4 worm cellular contexts compared by ENCODE assay signal in genomic region chrIV:11027560-11027959, ce11.
TF ChIP-seq lines count a peak whose summit lies in the region.

No protein-coding gene starts in this region.

TF ChIP-seq in whole organism, L2 larva, 48 proteins besides CTCF, POLR2A, EP300 and RAD21 (continued from another document):
- TF ChIP-seq unc-62 (GFP tag; optimal IDR thresholded peaks at IDR 0.05; lab: Kevin White, UChicago) (peak; percentile 2), nhr-23 (tag; optimal IDR thresholded peaks at IDR 0.05; lab: Kevin White, UChicago) (no peak), sma-3 (GFP tag; optimal IDR thresholded peaks at IDR 0.05; lab: Kevin White, UChicago) (peak; percentile 89), elt-1 (tag; optimal IDR thresholded peaks at IDR 0.05; lab: Kevin White, UChicago) (no peak), peb-1 (tag; optimal IDR thresholded peaks at IDR 0.05; lab: Kevin White, UChicago) (peak; percentile 70), unc-55 (GFP tag; optimal IDR thresholded peaks at IDR 0.05; lab: Kevin White, UChicago) (peak; percentile 87), ceh-16 (tag; optimal IDR thresholded peaks at IDR 0.05; lab: Kevin White, UChicago) (no peak), egl-27 (tag; optimal IDR thresholded peaks at IDR 0.05; lab: Kevin White, UChicago) (peak; percentile 84), nhr-21 (tag; optimal IDR thresholded peaks at IDR 0.05; lab: Kevin White, UChicago) (peak; percentile 69), nhr-77 (tag; optimal IDR thresholded peaks at IDR 0.05; lab: Kevin White, UChicago) (no peak), crh-2 (tag; optimal IDR thresholded peaks at IDR 0.05; lab: Kevin White, UChicago) (peak; percentile 95), sem-4 (tag; optimal IDR thresholded peaks at IDR 0.05; lab: Kevin White, UChicago) (peak; percentile 89), lin-11 (tag; optimal IDR thresholded peaks at IDR 0.05; lab: Kevin White, UChicago) (peak; percentile 58), mdl-1 (tag; optimal IDR thresholded peaks at IDR 0.05; lab: Kevin White, UChicago) (peak; percentile 13 to 47), mbf-1 (tag; optimal IDR thresholded peaks at IDR 0.05; lab: Kevin White, UChicago) (no peak), ZK546.5 (tag; optimal IDR thresholded peaks at IDR 0.05; lab: Kevin White, UChicago) (no peak), aly-2 (tag; optimal IDR thresholded peaks at IDR 0.05; lab: Kevin White, UChicago) (no peak), nhr-25 (tag; optimal IDR thresholded peaks at IDR 0.05; lab: Kevin White, UChicago) (peak; percentile 73), R02D3.7 (tag; optimal IDR thresholded peaks at IDR 0.05; lab: Kevin White, UChicago) (no peak), alr-1 (tag; optimal IDR thresholded peaks at IDR 0.05; lab: Kevin White, UChicago) (no peak), Y55F3AM.14 (GFP tag; optimal IDR thresholded peaks at IDR 0.05; lab: Kevin White, UChicago) (peak; percentile 53), lin-13 (GFP tag; optimal IDR thresholded peaks at IDR 0.05; lab: Kevin White, UChicago) (peak; percentile 80), nhr-6 (tag; optimal IDR thresholded peaks at IDR 0.05; lab: Kevin White, UChicago) (peak; percentile 80), ztf-11 (tag; optimal IDR thresholded peaks at IDR 0.05; lab: Kevin White, UChicago) (no peak), zag-1 (tag; optimal IDR thresholded peaks at IDR 0.05; lab: Kevin White, UChicago) (peak; percentile 94)

TF ChIP-seq in whole organism, L4 larva, 104 proteins besides CTCF, POLR2A, EP300 and RAD21 (continued from another document and continues in another):
- peak; percentile 74 for TF ChIP-seq T26A8.4 (GFP tag; IDR thresholded peaks at IDR 0.05; lab: Robert Waterston, UW)
- peak in 1 of 2 experiments; percentile 74 for TF ChIP-seq mdl-1 (tag; optimal IDR thresholded peaks at IDR 0.05; lab: Kevin White, UChicago)
- no peak for TF ChIP-seq gei-8 (GFP tag; optimal IDR thresholded peaks at IDR 0.05; lab: Kevin White, UChicago)
- peak; percentile 46; the same call in 1 of the 2 replicates for TF ChIP-seq pha-4 (GFP tag; IDR thresholded peaks at IDR 0.05; lab: Robert Waterston, UW)
- TF ChIP-seq pha-4 (tag; optimal IDR thresholded peaks at IDR 0.05; lab: Kevin White, UChicago), result peak; percentile 72
- peak; percentile 56 for TF ChIP-seq dpl-1 (GFP tag; optimal IDR thresholded peaks at IDR 0.05; lab: Kevin White, UChicago)
- no peak for TF ChIP-seq daf-8 (GFP tag; IDR thresholded peaks at IDR 0.05; lab: Robert Waterston, UW)
- no peak for TF ChIP-seq nhr-237 (tag; optimal IDR thresholded peaks at IDR 0.05; lab: Kevin White, UChicago)
- TF ChIP-seq set-16 (GFP tag; IDR thresholded peaks at IDR 0.05; lab: Robert Waterston, UW), result no peak
- peak; percentile 32 for TF ChIP-seq ztf-7 (tag; optimal IDR thresholded peaks at IDR 0.05; lab: Kevin White, UChicago)
- TF ChIP-seq nhr-41 (GFP tag; IDR thresholded peaks at IDR 0.05; lab: Robert Waterston, UW), result no peak
- TF ChIP-seq unc-39 (tag; optimal IDR thresholded peaks at IDR 0.05; lab: Kevin White, UChicago), result no peak
- TF ChIP-seq Y5F2A.4 (GFP tag; optimal IDR thresholded peaks at IDR 0.05; lab: Kevin White, UChicago), result no peak
- no peak for TF ChIP-seq F26F4.8 (GFP tag; conservative IDR thresholded peaks at IDR 0.05; lab: Robert Waterston, UW)
- peak; percentile 82 for TF ChIP-seq rbr-2 (tag; optimal IDR thresholded peaks at IDR 0.05; lab: Kevin White, UChicago)
- no peak for TF ChIP-seq nhr-77 (tag; optimal IDR thresholded peaks at IDR 0.05; lab: Kevin White, UChicago)
- peak; percentile 20 for TF ChIP-seq duxl-1 (tag; optimal IDR thresholded peaks at IDR 0.05; lab: Kevin White, UChicago; ENCODE audit: poor library complexity)
- peak; percentile 23 for TF ChIP-seq jun-1 (tag; optimal IDR thresholded peaks at IDR 0.05; lab: Kevin White, UChicago)
- TF ChIP-seq ztf-11 (tag; optimal IDR thresholded peaks at IDR 0.05; lab: Kevin White, UChicago), result no peak
- TF ChIP-seq nhr-111 (GFP tag; optimal IDR thresholded peaks at IDR 0.05; lab: Kevin White, UChicago), result no peak
- peak; percentile 76 for TF ChIP-seq mes-2 (tag; optimal IDR thresholded peaks at IDR 0.05; lab: Kevin White, UChicago; ENCODE audit: poor library complexity, severe bottlenecking)
- peak; percentile 12 for TF ChIP-seq fkh-10 (GFP tag; optimal IDR thresholded peaks at IDR 0.05; lab: Kevin White, UChicago)
- TF ChIP-seq nhr-6 (tag; optimal IDR thresholded peaks at IDR 0.05; lab: Kevin White, UChicago), result peak; percentile 91
- TF ChIP-seq F44E2.7 (GFP tag; IDR thresholded peaks at IDR 0.05; lab: Robert Waterston, UW), result no peak
- TF ChIP-seq nhr-28 (tag; optimal IDR thresholded peaks at IDR 0.05; lab: Kevin White, UChicago), result peak; percentile 89
- TF ChIP-seq madf-9 (GFP tag; conservative IDR thresholded peaks at IDR 0.05; lab: Robert Waterston, UW), result no peak
- TF ChIP-seq fos-1 (tag; optimal IDR thresholded peaks at IDR 0.05; lab: Kevin White, UChicago), result no peak
- peak; percentile 48 for TF ChIP-seq mxl-3 (GFP tag; optimal IDR thresholded peaks at IDR 0.05; lab: Kevin White, UChicago)
- TF ChIP-seq nhr-48 (tag; optimal IDR thresholded peaks at IDR 0.05; lab: Kevin White, UChicago), result peak; percentile 72
- peak; percentile 61 to 90 for TF ChIP-seq lsy-2 (tag; optimal IDR thresholded peaks at IDR 0.05; lab: Kevin White, UChicago)
- peak in 1 of 2 experiments; percentile 100 for TF ChIP-seq unc-62 (GFP tag; optimal IDR thresholded peaks at IDR 0.05 in 1 of 2; lab: Kevin White, UChicago)
- no peak for TF ChIP-seq unc-62 (tag; optimal IDR thresholded peaks at IDR 0.05; lab: Kevin White, UChicago)
- TF ChIP-seq nhr-76 (tag; optimal IDR thresholded peaks at IDR 0.05; lab: Kevin White, UChicago), result no peak
- TF ChIP-seq F49E8.2 (tag; optimal IDR thresholded peaks at IDR 0.05; lab: Kevin White, UChicago; ENCODE audit: borderline replicate concordance), result no peak
- peak; percentile 97 for TF ChIP-seq dve-1 (tag; optimal IDR thresholded peaks at IDR 0.05; lab: Kevin White, UChicago; ENCODE audit: insufficient read depth)
- no peak for TF ChIP-seq daf-19 (GFP tag; conservative IDR thresholded peaks at IDR 0.05; lab: Robert Waterston, UW)
- TF ChIP-seq lir-3 (tag; optimal IDR thresholded peaks at IDR 0.05; lab: Kevin White, UChicago), result no peak

TF ChIP-seq in whole organism, late embryonic, 69 proteins besides CTCF, POLR2A, EP300 and RAD21 (continued from another document):
- TF ChIP-seq ztf-16 (tag; optimal IDR thresholded peaks at IDR 0.05; lab: Kevin White, UChicago) (peak; percentile 30), mec-3 (tag; optimal IDR thresholded peaks at IDR 0.05; lab: Kevin White, UChicago; ENCODE audit: borderline replicate concordance) (no peak), ceh-6 (GFP tag; optimal IDR thresholded peaks at IDR 0.05; lab: Kevin White, UChicago) (no peak), ama-1 (optimal IDR thresholded peaks at IDR 0.05; lab: Kevin White, UChicago) (peak; percentile 69), hlh-13 (GFP tag; optimal IDR thresholded peaks at IDR 0.05; lab: Kevin White, UChicago) (no peak), elt-2 (tag; optimal IDR thresholded peaks at IDR 0.05; lab: Kevin White, UChicago) (peak; percentile 21), ceh-9 (tag; optimal IDR thresholded peaks at IDR 0.05; lab: Kevin White, UChicago) (no peak), ref-2 (tag; optimal IDR thresholded peaks at IDR 0.05; lab: Kevin White, UChicago) (peak; percentile 66), ceh-14 (tag; optimal IDR thresholded peaks at IDR 0.05; lab: Kevin White, UChicago) (no peak), rnt-1 (tag; optimal IDR thresholded peaks at IDR 0.05; lab: Kevin White, UChicago) (peak; percentile 68), hlh-30 (tag; optimal IDR thresholded peaks at IDR 0.05; lab: Kevin White, UChicago; ENCODE audit: insufficient read depth) (peak; percentile 26), pha-4 (tag; optimal IDR thresholded peaks at IDR 0.05; lab: Kevin White, UChicago) (no peak), ahr-1 (tag; optimal IDR thresholded peaks at IDR 0.05; lab: Kevin White, UChicago) (no peak), syd-9 (tag; optimal IDR thresholded peaks at IDR 0.05; lab: Kevin White, UChicago) (peak; percentile 27), madf-2 (tag; optimal IDR thresholded peaks at IDR 0.05; lab: Kevin White, UChicago) (no peak), ceh-24 (tag; optimal IDR thresholded peaks at IDR 0.05; lab: Kevin White, UChicago) (no peak), unc-42 (tag; optimal IDR thresholded peaks at IDR 0.05; lab: Kevin White, UChicago) (no peak), T23F11.4 (GFP tag; optimal IDR thresholded peaks at IDR 0.05; lab: Kevin White, UChicago) (peak; percentile 11), pros-1 (tag; optimal IDR thresholded peaks at IDR 0.05; lab: Kevin White, UChicago) (peak; percentile 77), sox-2 (GFP tag; IDR thresholded peaks at IDR 0.05; lab: Robert Waterston, UW) (0 out of 2 replicates have a peak, but pooled peaks have one; percentile 23), lin-11 (tag; optimal IDR thresholded peaks at IDR 0.05; lab: Kevin White, UChicago) (no peak), ets-4 (tag; optimal IDR thresholded peaks at IDR 0.05; lab: Kevin White, UChicago) (peak; percentile 33), pag-3 (tag; optimal IDR thresholded peaks at IDR 0.05; lab: Kevin White, UChicago; ENCODE audit: borderline replicate concordance) (no peak), lim-6 (tag; optimal IDR thresholded peaks at IDR 0.05; lab: Kevin White, UChicago) (no peak), sdc-2 (tag; optimal IDR thresholded peaks at IDR 0.05; lab: Kevin White, UChicago) (no peak), pax-1 (tag; optimal IDR thresholded peaks at IDR 0.05; lab: Kevin White, UChicago) (peak; percentile 77), F13H6.1 (tag; optimal IDR thresholded peaks at IDR 0.05; lab: Kevin White, UChicago) (no peak), ceh-48 (tag; optimal IDR thresholded peaks at IDR 0.05; lab: Kevin White, UChicago) (no peak), ceh-45 (GFP tag; IDR thresholded peaks at IDR 0.05; lab: Robert Waterston, UW) (no peak), hlh-6 (tag; optimal IDR thresholded peaks at IDR 0.05; lab: Kevin White, UChicago) (no peak), fax-1 (tag; optimal IDR thresholded peaks at IDR 0.05; lab: Kevin White, UChicago) (peak; percentile 42), pha-2 (tag; optimal IDR thresholded peaks at IDR 0.05; lab: Kevin White, UChicago) (no peak), ceh-19 (GFP tag; optimal IDR thresholded peaks at IDR 0.05; lab: Kevin White, UChicago) (no peak), K02D7.2 (tag; optimal IDR thresholded peaks at IDR 0.05; lab: Kevin White, UChicago) (no peak), ceh-31 (tag; optimal IDR thresholded peaks at IDR 0.05; lab: Kevin White, UChicago) (peak; percentile 79), pqm-1 (tag; optimal IDR thresholded peaks at IDR 0.05; lab: Kevin White, UChicago) (no peak), hlh-8 (tag; optimal IDR thresholded peaks at IDR 0.05; lab: Kevin White, UChicago) (no peak), fkh-6 (tag; optimal IDR thresholded peaks at IDR 0.05; lab: Kevin White, UChicago) (no peak), ceh-18 (tag; optimal IDR thresholded peaks at IDR 0.05; lab: Kevin White, UChicago) (no peak), ceh-34 (tag; optimal IDR thresholded peaks at IDR 0.05; lab: Kevin White, UChicago) (peak; percentile 51)

TF ChIP-seq in whole organism, mixed stage, embryonic, 35 proteins besides CTCF, POLR2A, EP300 and RAD21 (continued from another document):
- TF ChIP-seq zip-8 (tag; optimal IDR thresholded peaks at IDR 0.05; lab: Kevin White, UChicago), result no peak
